Fruit fly (Drosophila melanogaster) whole organism, embryonic: ENCODE measurements around the gene DnaJ-H.

ENCODE experiments used
- BEAF-32 ChIP-seq: fragments of 200-800 bp; sonication (Bioruptor generic); optimal IDR thresholded peaks from 3 replicates; lab custom pipeline; 2017; ENCODE audit warnings: missing biosample characterization, missing genetic modification characterization, mild to moderate bottlenecking, moderate library complexity, missing genetic modification reagents
- CG10654 ChIP-seq: fragments of 200-800 bp; sonication (Bioruptor generic); optimal IDR thresholded peaks from 2 replicates; lab custom pipeline; 2016; ENCODE audit warnings: missing biosample characterization, missing genetic modification characterization
- CG10959 ChIP-seq: fragments of 200-800 bp; sonication (Bioruptor generic); IDR thresholded peaks from 2 replicates; pipeline ENCODE4 v1.3.6; 2022; ENCODE audit warnings: missing biosample characterization, missing genetic modification characterization
- CG11093 ChIP-seq: fragments of 200-800 bp; sonication (Bioruptor generic); IDR thresholded peaks from 3 replicates; pipeline ENCODE4 v1.3.6; 2022; ENCODE audit warnings: missing biosample characterization, missing genetic modification characterization
- CG12236 ChIP-seq: fragments of 200-800 bp; sonication (Bioruptor generic); optimal IDR thresholded peaks from 2 replicates; lab custom pipeline; 2016; ENCODE audit warnings: missing biosample characterization, missing genetic modification characterization
- CG12299 ChIP-seq: fragments of 200-800 bp; sonication (Bioruptor generic); optimal IDR thresholded peaks from 2 replicates; lab custom pipeline; 2018; ENCODE audit warnings: missing biosample characterization, mild to moderate bottlenecking, missing genetic modification characterization
- CG1233 ChIP-seq: fragments of 200-800 bp; sonication (Bioruptor generic); optimal IDR thresholded peaks from 4 replicates; lab custom pipeline; 2018; ENCODE audit warnings: missing biosample characterization, mild to moderate bottlenecking, missing genetic modification characterization
- CG14014 ChIP-seq: fragments of 200-800 bp; sonication (Bioruptor generic); IDR thresholded peaks from 2 replicates; pipeline ENCODE4 v1.3.6; 2022; ENCODE audit warnings: missing biosample characterization, missing genetic modification characterization
- CG14050 ChIP-seq: fragments of 200-800 bp; sonication (Bioruptor generic); IDR thresholded peaks from 3 replicates; pipeline ENCODE4 v1.3.6; 2022; ENCODE audit warnings: missing biosample characterization, missing genetic modification characterization
- CG14710 ChIP-seq: fragments of 200-800 bp; sonication (Bioruptor generic); optimal IDR thresholded peaks from 3 replicates; lab custom pipeline; 2019; ENCODE audit warnings: missing biosample characterization, mild to moderate bottlenecking, missing genetic modification characterization, moderate library complexity
- CG17568 ChIP-seq: fragments of 200-800 bp; sonication (Bioruptor generic); optimal IDR thresholded peaks from 2 replicates; lab custom pipeline; 2018; ENCODE audit warnings: missing biosample characterization, mild to moderate bottlenecking, missing genetic modification characterization, moderate library complexity
- CG18764 ChIP-seq: fragments of 200-800 bp; sonication (Bioruptor generic); optimal IDR thresholded peaks from 3 replicates; lab custom pipeline; 2016; ENCODE audit warnings: missing biosample characterization, missing genetic modification characterization
- CG2199 ChIP-seq: fragments of 200-800 bp; sonication (Bioruptor generic); IDR thresholded peaks from 3 replicates; pipeline ENCODE4 v1.3.6; 2022; ENCODE audit warnings: missing biosample characterization, missing genetic modification characterization
- CG2202 ChIP-seq: fragments of 200-800 bp; sonication (Bioruptor generic); optimal IDR thresholded peaks from 2 replicates; lab custom pipeline; 2018; ENCODE audit warnings: missing biosample characterization, mild to moderate bottlenecking, missing genetic modification characterization
- CG3838 ChIP-seq: fragments of 200-800 bp; sonication (Bioruptor generic); optimal IDR thresholded peaks from 3 replicates; lab custom pipeline; 2016; ENCODE audit warnings: missing biosample characterization, missing genetic modification characterization
- CG42726 ChIP-seq: fragments of 200-800 bp; sonication (Bioruptor generic); IDR thresholded peaks from 2 replicates; pipeline ENCODE4 v1.3.6; 2022; ENCODE audit warnings: missing biosample characterization, missing genetic modification characterization; ENCODE audit not compliant: partially characterized antibody
- CG4617 ChIP-seq: fragments of 200-800 bp; sonication (Bioruptor generic); optimal IDR thresholded peaks from 3 replicates; lab custom pipeline; 2016; ENCODE audit warnings: missing biosample characterization, missing genetic modification characterization, borderline replicate concordance
- CG6254 ChIP-seq: fragments of 200-800 bp; sonication (Bioruptor generic); optimal IDR thresholded peaks from 3 replicates; lab custom pipeline; 2017; ENCODE audit warnings: mild to moderate bottlenecking, missing biosample characterization, missing genetic modification reagents, missing genetic modification characterization
- CG6765 ChIP-seq: fragments of 200-800 bp; sonication (Bioruptor generic); optimal IDR thresholded peaks from 3 replicates; lab custom pipeline; 2017; ENCODE audit warnings: missing biosample characterization, mild to moderate bottlenecking, missing genetic modification characterization
- CG6813 ChIP-seq: fragments of 200-800 bp; sonication (Bioruptor generic); optimal IDR thresholded peaks from 2 replicates; lab custom pipeline; 2017; ENCODE audit warnings: missing biosample characterization, missing genetic modification characterization, mild to moderate bottlenecking, moderate library complexity, missing genetic modification reagents
- CG7271 ChIP-seq: fragments of 200-800 bp; sonication (Bioruptor generic); optimal IDR thresholded peaks from 2 replicates; lab custom pipeline; 2018; ENCODE audit warnings: missing biosample characterization, mild to moderate bottlenecking, missing genetic modification characterization, moderate library complexity
- CG7556 ChIP-seq: fragments of 200-800 bp; sonication (Bioruptor generic); optimal IDR thresholded peaks from 2 replicates; lab custom pipeline; 2017; ENCODE audit warnings: missing biosample characterization, mild to moderate bottlenecking, missing genetic modification characterization
- CG8944 ChIP-seq: fragments of 200-800 bp; sonication (Bioruptor generic); optimal IDR thresholded peaks from 3 replicates; lab custom pipeline; 2016; ENCODE audit warnings: missing biosample characterization, missing genetic modification characterization
- Deaf1 ChIP-seq: fragments of 200-800 bp; optimal IDR thresholded peaks from 3 replicates; lab custom pipeline; 2019; ENCODE audit warnings: missing biosample characterization, mild to moderate bottlenecking, missing genetic modification characterization, moderate library complexity
- Gug ChIP-seq: fragments of 200-800 bp; sonication (Bioruptor generic); IDR thresholded peaks from 4 replicates; pipeline ENCODE4 v1.3.6; 2022; ENCODE audit warnings: missing biosample characterization, missing genetic modification characterization
- H15 ChIP-seq: fragments of 200-800 bp; sonication (Bioruptor generic); IDR thresholded peaks from 3 replicates; pipeline ENCODE4 v1.3.6; 2022; ENCODE audit warnings: missing biosample characterization, missing genetic modification characterization
- H2.0 ChIP-seq: fragments of 200-800 bp; sonication (Bioruptor generic); IDR thresholded peaks from 2 replicates; pipeline ENCODE4 v1.3.6; 2022; ENCODE audit warnings: missing biosample characterization, missing genetic modification characterization
- HHEX ChIP-seq: fragments of 200-800 bp; sonication (Bioruptor generic); optimal IDR thresholded peaks from 3 replicates; lab custom pipeline; 2017; ENCODE audit warnings: missing biosample characterization, mild to moderate bottlenecking, missing genetic modification characterization, missing genetic modification reagents
- Hr51 ChIP-seq, 2 experiments: fragments of 200-800 bp; sonication (Bioruptor generic); optimal IDR thresholded peaks; 2 replicates in 1 of 2; 3 replicates in 1 of 2; lab custom pipeline; 2016 to 2018; ENCODE audit warnings: missing biosample characterization in 2 of 2, missing genetic modification characterization in 2 of 2, mild to moderate bottlenecking in 1 of 2, moderate library complexity in 1 of 2
- MTF-1 ChIP-seq: fragments of 200-800 bp; sonication (Bioruptor generic); optimal IDR thresholded peaks from 2 replicates; lab custom pipeline; 2018; ENCODE audit warnings: missing biosample characterization, mild to moderate bottlenecking, missing genetic modification characterization, borderline replicate concordance
- Mad ChIP-seq: fragments of 200-800 bp; sonication (Bioruptor generic); optimal IDR thresholded peaks from 2 replicates; lab custom pipeline; 2016; ENCODE audit warnings: missing biosample characterization, missing genetic modification characterization
- NfI ChIP-seq: fragments of 200-800 bp; sonication (Bioruptor generic); optimal IDR thresholded peaks from 3 replicates; lab custom pipeline; 2018; ENCODE audit warnings: missing biosample characterization, mild to moderate bottlenecking, missing genetic modification characterization, moderate library complexity
- Opbp ChIP-seq: fragments of 200-800 bp; sonication (Bioruptor generic); IDR thresholded peaks from 3 replicates; pipeline ENCODE4 v1.3.6; 2022; ENCODE audit warnings: missing biosample characterization, missing genetic modification characterization; ENCODE audit not compliant: partially characterized antibody
- abd-A ChIP-seq: fragments of 200-800 bp; sonication (Bioruptor generic); optimal IDR thresholded peaks from 3 replicates; lab custom pipeline; 2019; ENCODE audit warnings: missing biosample characterization, mild to moderate bottlenecking, missing genetic modification characterization, moderate library complexity
- aop ChIP-seq: fragments of 200-800 bp; sonication (Bioruptor generic); IDR thresholded peaks from 2 replicates; pipeline ENCODE4 v1.3.6; 2022; ENCODE audit warnings: missing biosample characterization, missing genetic modification characterization
- ato ChIP-seq: fragments of 200-800 bp; sonication (Bioruptor generic); IDR thresholded peaks from 2 replicates; pipeline ENCODE4 v1.3.6; 2022; ENCODE audit warnings: missing biosample characterization, missing genetic modification characterization; ENCODE audit not compliant: partially characterized antibody
- cad ChIP-seq: fragments of >200 bp; optimal IDR thresholded peaks from 2 replicates; lab custom pipeline; 2017; ENCODE audit warnings: missing biosample characterization, missing genetic modification characterization
- chm ChIP-seq: fragments of 200-800 bp; sonication (Bioruptor generic); IDR thresholded peaks from 2 replicates; pipeline ENCODE4 v1.3.6; 2022; ENCODE audit warnings: missing biosample characterization, missing genetic modification characterization
- cwo ChIP-seq: fragments of 200-800 bp; sonication (Bioruptor generic); optimal IDR thresholded peaks from 3 replicates; lab custom pipeline; 2017; ENCODE audit warnings: missing biosample characterization, missing genetic modification characterization, mild to moderate bottlenecking, moderate library complexity, missing genetic modification reagents
- fd96Cb ChIP-seq: fragments of 200-800 bp; sonication (Bioruptor generic); optimal IDR thresholded peaks from 2 replicates; lab custom pipeline; 2018; ENCODE audit warnings: missing biosample characterization, mild to moderate bottlenecking, missing genetic modification characterization, moderate library complexity
- gcm ChIP-seq: fragments of 200-800 bp; sonication (Bioruptor generic); optimal IDR thresholded peaks from 2 replicates; lab custom pipeline; 2019; ENCODE audit warnings: missing biosample characterization, mild to moderate bottlenecking, missing genetic modification characterization, moderate library complexity
- gro ChIP-seq: fragments of 200-800 bp; sonication (Bioruptor generic); optimal IDR thresholded peaks from 2 replicates; lab custom pipeline; 2016; ENCODE audit warnings: missing biosample characterization, missing genetic modification characterization
- h ChIP-seq: fragments of >200 bp; optimal IDR thresholded peaks from 2 replicates; lab custom pipeline; 2017
- hth ChIP-seq: fragments of >200 bp; optimal IDR thresholded peaks from 2 replicates; lab custom pipeline; 2017; ENCODE audit warnings: inconsistent platforms
- inv ChIP-seq: fragments of 200-800 bp; sonication (Bioruptor generic); IDR thresholded peaks from 2 replicates; pipeline ENCODE4 v1.3.6; 2022; ENCODE audit warnings: missing biosample characterization, missing genetic modification characterization; ENCODE audit not compliant: partially characterized antibody
- lov ChIP-seq, 2 experiments: fragments of 200-800 bp in 1 of 2; fragments of >200 bp in 1 of 2; sonication (Bioruptor generic) in 1 of 2; IDR thresholded peaks in 1 of 2; optimal IDR thresholded peaks in 1 of 2; 2 replicates in 1 of 2; 3 replicates in 1 of 2; pipeline versions ENCODE4 v1.3.6 to Lab custom; 2017 to 2022; ENCODE audit warnings: missing biosample characterization in 1 of 2, missing genetic modification characterization in 1 of 2
- org-1 ChIP-seq: fragments of 200-800 bp; sonication (Bioruptor generic); optimal IDR thresholded peaks from 2 replicates; lab custom pipeline; 2017; ENCODE audit warnings: missing biosample characterization, missing genetic modification characterization
- otp ChIP-seq: fragments of 200-800 bp; sonication (Bioruptor generic); IDR thresholded peaks from 3 replicates; pipeline ENCODE4, ENCODE4 v1.3.6; 2022; ENCODE audit warnings: missing biosample characterization, missing genetic modification characterization
- pfk ChIP-seq: fragments of 200-800 bp; sonication (Bioruptor generic); optimal IDR thresholded peaks from 2 replicates; lab custom pipeline; 2018; ENCODE audit warnings: missing biosample characterization, mild to moderate bottlenecking, missing genetic modification characterization, moderate library complexity

DnaJ-H gene

DNA sequence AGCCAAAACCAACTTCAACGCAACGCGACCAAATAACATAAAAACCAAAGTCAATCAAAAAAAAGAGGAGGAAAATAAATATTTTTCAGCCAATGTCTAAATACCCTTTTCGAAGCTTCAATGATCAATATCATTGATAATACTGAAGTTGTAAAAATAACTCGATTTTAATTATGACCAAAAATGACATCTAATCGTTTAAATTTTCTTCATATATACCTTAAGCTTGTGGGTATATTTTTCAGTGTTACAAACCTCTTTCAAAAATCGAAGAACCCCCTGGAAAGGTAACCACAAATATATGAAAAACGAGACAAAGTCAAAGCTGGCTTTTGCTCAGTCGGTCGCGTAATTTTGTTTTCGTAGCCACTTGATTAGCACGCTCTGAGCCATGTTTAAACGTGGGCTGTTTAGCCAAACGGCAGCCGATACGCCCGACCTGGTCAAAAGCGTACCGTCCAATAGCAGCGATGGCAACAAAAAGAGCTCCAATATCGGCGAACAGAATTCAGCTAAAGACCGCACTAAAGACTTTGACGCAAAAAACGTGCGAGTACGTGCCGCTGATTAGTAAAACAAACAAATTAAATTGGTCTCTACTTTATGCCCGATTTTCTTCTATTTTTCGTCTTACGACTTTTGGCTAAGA lies 20.7 kb downstream of the DnaJ-H start:
- TF ChIP-seq pfk (GFP tag; lab: Kevin White, UChicago) = no peak
- TF ChIP-seq CG12299 (tag; lab: Kevin White, UChicago) = peak; percentile 15
- TF ChIP-seq CG10654 (GFP tag; lab: Kevin White, UChicago) = peak; percentile 51
- TF ChIP-seq CG7271 (tag; lab: Kevin White, UChicago) = no peak
- peak; percentile 54 for TF ChIP-seq CG1233 (GFP tag; lab: Kevin White, UChicago)
- TF ChIP-seq CG14710 (tag; lab: Kevin White, UChicago) = no peak
- peak; percentile 76 for TF ChIP-seq abd-A (tag; lab: Kevin White, UChicago)
- TF ChIP-seq CG7556 (GFP tag; lab: Kevin White, UChicago) = peak; percentile 65
- peak; percentile 61 for TF ChIP-seq fd96Cb (tag; lab: Kevin White, UChicago)
- TF ChIP-seq CG14050 = peak; percentile 68
- TF ChIP-seq HHEX (GFP tag; lab: Kevin White, UChicago) = peak; percentile 76
- peak; percentile 93 for TF ChIP-seq gro (GFP tag; lab: Kevin White, UChicago)
- no peak for TF ChIP-seq CG2202 (tag; lab: Kevin White, UChicago)
- TF ChIP-seq CG6765 (GFP tag; lab: Kevin White, UChicago) = peak; percentile 74
- TF ChIP-seq CG11093 (GFP tag; lab: Robert Waterston, UW) = peak; percentile 59; the same call in 1 of the 3 replicates
- TF ChIP-seq CG8944 (GFP tag; lab: Kevin White, UChicago) = peak; percentile 48
- peak; percentile 53; the same call in 3 of the 4 replicates for TF ChIP-seq Gug
- TF ChIP-seq CG2199 (GFP tag; lab: Robert Waterston, UW) = no peak
- no peak for TF ChIP-seq MTF-1 (GFP tag; lab: Kevin White, UChicago)
- TF ChIP-seq Hr51 (GFP tag; optimal IDR thresholded peaks at IDR 0.05; lab: Kevin White, UChicago) = peak; percentile 33 to 81
- peak; percentile 89 for TF ChIP-seq CG14014 (GFP tag; lab: Robert Waterston, UW)
- no peak for TF ChIP-seq BEAF-32 (GFP tag; lab: Kevin White, UChicago)
- TF ChIP-seq H2.0 (GFP tag; lab: Robert Waterston, UW) = peak; percentile 67
- TF ChIP-seq cwo (GFP tag; lab: Kevin White, UChicago) = peak; percentile 89
- TF ChIP-seq h (lab: Kevin White, UChicago) = no peak
- TF ChIP-seq CG18764 = peak; percentile 64
- no peak for TF ChIP-seq CG3838 (GFP tag; lab: Kevin White, UChicago)
- TF ChIP-seq lov (optimal IDR thresholded peaks at IDR 0.05; lab: Kevin White, UChicago) = no peak
- TF ChIP-seq lov (GFP tag; IDR thresholded peaks at IDR 0.05; lab: Robert Waterston, UW) = no peak
- TF ChIP-seq chm (GFP tag; lab: Robert Waterston, UW) = no peak
- TF ChIP-seq inv = no peak
- no peak for TF ChIP-seq CG12236 (GFP tag; lab: Kevin White, UChicago)
- no peak for TF ChIP-seq CG4617 (GFP tag; lab: Kevin White, UChicago)
- no peak for TF ChIP-seq CG6254 (GFP tag; lab: Kevin White, UChicago)
- peak; percentile 57; the same call in 2 of the 3 replicates for TF ChIP-seq otp (GFP tag; lab: Robert Waterston, UW)
- TF ChIP-seq org-1 (GFP tag; lab: Kevin White, UChicago) = peak; percentile 46
- TF ChIP-seq CG17568 = peak; percentile 48
- TF ChIP-seq hth (lab: Kevin White, UChicago) = no peak
- TF ChIP-seq H15 = peak; percentile 66; the same call in 2 of the 3 replicates
- TF ChIP-seq Deaf1 = peak; percentile 47
- no peak for TF ChIP-seq cad
- no peak for TF ChIP-seq Mad (GFP tag; lab: Kevin White, UChicago)
- TF ChIP-seq Opbp = no peak
- no peak for TF ChIP-seq gcm (GFP tag; lab: Kevin White, UChicago)
- peak; percentile 67 for TF ChIP-seq CG6813
- no peak for TF ChIP-seq ato (GFP tag; lab: Robert Waterston, UW)
- TF ChIP-seq CG42726 (GFP tag; lab: Robert Waterston, UW) = no peak
- no peak for TF ChIP-seq aop (GFP tag; lab: Robert Waterston, UW)
- no peak for TF ChIP-seq CG10959 (GFP tag; lab: Robert Waterston, UW)
- peak; percentile 62 for TF ChIP-seq NfI (GFP tag; lab: Kevin White, UChicago)
